Worm (Caenorhabditis elegans) whole organism, L1 larva: ENCODE data around the gene moe-3.

Experiments
- C04F5.9 ChIP-seq: sonication (generic microtip); optimal IDR thresholded peaks from 2 replicates; lab custom pipeline; 2016; ENCODE audit warnings: missing genetic modification characterization, missing compliant biosample characterization
- C16A3.4 ChIP-seq: fragments of 150-350 bp; optimal IDR thresholded peaks from 2 replicates; lab custom pipeline; 2014; ENCODE audit warnings: missing biosample characterization, missing genetic modification characterization
- F16B12.6 ChIP-seq: fragments of 150-350 bp; optimal IDR thresholded peaks from 2 replicates; lab custom pipeline; 2014; ENCODE audit warnings: missing biosample characterization, missing genetic modification characterization
- ama-1 ChIP-seq: fragments of 150-350 bp; optimal IDR thresholded peaks from 2 replicates; lab custom pipeline; 2014
- blmp-1 ChIP-seq: fragments of 150-350 bp; optimal IDR thresholded peaks from 2 replicates; lab custom pipeline; 2014; ENCODE audit warnings: missing biosample characterization, missing genetic modification characterization
- ceh-82 ChIP-seq, 3 experiments: fragments of 150-350 bp in 1 of 3; sonication (generic microtip) in 2 of 3; optimal IDR thresholded peaks; 2 replicates each; lab custom pipeline; 2014 to 2017; ENCODE audit warnings: missing biosample characterization in 3 of 3, missing genetic modification characterization in 3 of 3
- ceh-90 ChIP-seq: sonication (generic microtip); optimal IDR thresholded peaks from 2 replicates; lab custom pipeline; 2016; ENCODE audit warnings: missing genetic modification characterization, missing compliant biosample characterization
- ces-1 ChIP-seq: fragments of 150-350 bp; optimal IDR thresholded peaks from 2 replicates; lab custom pipeline; 2014; ENCODE audit warnings: missing biosample characterization, missing genetic modification reagents, missing genetic modification characterization
- dpl-1 ChIP-seq, 3 experiments: fragments of 150-350 bp in 2 of 3; sonication (generic microtip) in 1 of 3; optimal IDR thresholded peaks; 2 replicates each; lab custom pipeline; 2014 to 2017; ENCODE audit warnings: missing biosample characterization in 3 of 3, missing genetic modification characterization in 3 of 3, missing genetic modification reagents in 3 of 3
- dsc-1 ChIP-seq: sonication (generic microtip); optimal IDR thresholded peaks from 2 replicates; lab custom pipeline; 2016; ENCODE audit warnings: mild to moderate bottlenecking, missing genetic modification characterization, missing compliant biosample characterization
- efl-1 ChIP-seq, 4 experiments: fragments of 150-350 bp; optimal IDR thresholded peaks in 3 of 4; peaks in 1 of 4; 1 replicate in 1 of 4; 2 replicates in 3 of 4; lab custom pipeline; 2014; ENCODE audit warnings: missing biosample characterization in 2 of 4, missing genetic modification characterization in 2 of 4, missing genetic modification reagents in 2 of 4
- egl-13 ChIP-seq: sonication (generic microtip); optimal IDR thresholded peaks from 2 replicates; lab custom pipeline; 2016; ENCODE audit warnings: missing genotype, missing genetic modification reagents, missing genetic modification characterization, missing compliant biosample characterization
- egl-27 ChIP-seq, 2 experiments: fragments of 150-350 bp in 1 of 2; sonication (generic microtip); optimal IDR thresholded peaks; 3 replicates each; lab custom pipeline; 2017 to 2018; ENCODE audit warnings: missing biosample characterization in 2 of 2, missing genetic modification characterization in 2 of 2, missing genetic modification reagents in 2 of 2
- elt-2 ChIP-seq: sonication (generic microtip); optimal IDR thresholded peaks from 2 replicates; lab custom pipeline; 2016; ENCODE audit warnings: missing genetic modification characterization, mild to moderate bottlenecking, inconsistent platforms, missing compliant biosample characterization, missing genetic modification reagents
- elt-3 ChIP-seq, 6 experiments: fragments of 150-350 bp in 1 of 6; sonication (generic microtip); optimal IDR thresholded peaks; 2 replicates each; lab custom pipeline; 2017 to 2018; ENCODE audit warnings: missing biosample characterization in 6 of 6, missing genetic modification characterization in 6 of 6, inconsistent platforms in 1 of 6
- ets-5 ChIP-seq: fragments of 200-800 bp; sonication (Bioruptor generic); IDR thresholded peaks from 2 replicates; pipeline ENCODE4 v1.3.6; 2022; ENCODE audit warnings: missing genetic modification characterization, missing compliant biosample characterization
- fkh-8 ChIP-seq: sonication (generic microtip); optimal IDR thresholded peaks from 2 replicates; lab custom pipeline; 2016; ENCODE audit warnings: mild to moderate bottlenecking, missing genetic modification characterization, missing compliant biosample characterization
- fos-1 ChIP-seq: fragments of 150-350 bp; optimal IDR thresholded peaks from 2 replicates; lab custom pipeline; 2014; ENCODE audit warnings: missing biosample characterization, missing genetic modification characterization
- hpl-2 ChIP-seq: fragments of 150-350 bp; optimal IDR thresholded peaks from 2 replicates; lab custom pipeline; 2014; ENCODE audit warnings: missing biosample characterization, missing genetic modification reagents, missing genetic modification characterization
- irx-1 ChIP-seq: sonication (generic microtip); optimal IDR thresholded peaks from 2 replicates; lab custom pipeline; 2016; ENCODE audit warnings: missing genetic modification characterization, missing compliant biosample characterization
- lin-13 ChIP-seq: fragments of 150-350 bp; optimal IDR thresholded peaks from 2 replicates; lab custom pipeline; 2014; ENCODE audit warnings: missing biosample characterization, missing genetic modification reagents, missing genetic modification characterization
- lin-14 ChIP-seq: fragments of 200-800 bp; sonication (Bioruptor generic); optimal IDR thresholded peaks from 2 replicates; lab custom pipeline; 2018; ENCODE audit warnings: mild to moderate bottlenecking, missing genetic modification characterization, moderate library complexity, missing compliant biosample characterization
- lin-35 ChIP-seq, 2 experiments: fragments of 150-350 bp; optimal IDR thresholded peaks; 2 replicates each; lab custom pipeline; 2014; ENCODE audit warnings: missing biosample characterization in 2 of 2, missing genetic modification characterization in 2 of 2, missing genetic modification reagents in 2 of 2
- lsy-2 ChIP-seq, 2 experiments: fragments of 150-350 bp; optimal IDR thresholded peaks; 2 replicates each; lab custom pipeline; 2014; ENCODE audit warnings: missing biosample characterization in 2 of 2, missing genetic modification characterization in 2 of 2
- mab-9 ChIP-seq: fragments of 200-800 bp; sonication (Bioruptor generic); IDR thresholded peaks from 2 replicates; pipeline ENCODE4 v1.3.6; 2022; ENCODE audit warnings: missing genetic modification reagents, missing genetic modification characterization, missing compliant biosample characterization
- mdl-1 ChIP-seq, 2 experiments: fragments of 150-350 bp; optimal IDR thresholded peaks; 2 replicates each; lab custom pipeline; 2014 to 2017; ENCODE audit warnings: missing biosample characterization in 2 of 2, missing genetic modification characterization in 2 of 2, inconsistent platforms in 1 of 2
- mef-2 ChIP-seq: fragments of 150-350 bp; optimal IDR thresholded peaks from 2 replicates; lab custom pipeline; 2014; ENCODE audit warnings: missing biosample characterization, missing genetic modification characterization
- nhr-19 ChIP-seq: fragments of 200-800 bp; sonication (Bioruptor generic); conservative IDR thresholded peaks from 2 replicates; pipeline ENCODE4 v1.3.6; 2022; ENCODE audit warnings: missing genetic modification characterization, missing compliant biosample characterization
- nhr-20 ChIP-seq: sonication (generic microtip); optimal IDR thresholded peaks from 2 replicates; lab custom pipeline; 2016; ENCODE audit warnings: mild to moderate bottlenecking, missing genetic modification characterization, missing compliant biosample characterization
- nhr-237 ChIP-seq: fragments of 150-350 bp; optimal IDR thresholded peaks from 2 replicates; lab custom pipeline; 2014; ENCODE audit warnings: missing biosample characterization, missing genetic modification characterization
- nhr-47 ChIP-seq: sonication (generic microtip); optimal IDR thresholded peaks from 2 replicates; lab custom pipeline; 2016; ENCODE audit warnings: mild to moderate bottlenecking, missing genetic modification characterization, moderate library complexity, missing compliant biosample characterization
- nhr-71 ChIP-seq: sonication (generic microtip); optimal IDR thresholded peaks from 2 replicates; lab custom pipeline; 2016; ENCODE audit warnings: mild to moderate bottlenecking, missing genetic modification characterization, moderate library complexity, missing compliant biosample characterization
- nhr-76 ChIP-seq: sonication (generic microtip); optimal IDR thresholded peaks from 2 replicates; lab custom pipeline; 2017; ENCODE audit warnings: missing biosample characterization, missing genetic modification characterization
- nhr-85 ChIP-seq: sonication (generic microtip); peaks from one replicate; lab custom pipeline; 2016; ENCODE audit warnings: missing genetic modification characterization, inconsistent platforms, missing compliant biosample characterization
- nhr-90 ChIP-seq: sonication (generic microtip); optimal IDR thresholded peaks from 2 replicates; lab custom pipeline; 2016; ENCODE audit warnings: mild to moderate bottlenecking, missing genetic modification characterization, missing compliant biosample characterization; ENCODE audit not compliant: poor library complexity
- pag-3 ChIP-seq: sonication (generic microtip); optimal IDR thresholded peaks from 2 replicates; lab custom pipeline; 2017; ENCODE audit warnings: missing genetic modification characterization, mild to moderate bottlenecking, missing compliant biosample characterization, antibody characterized with exemption, borderline replicate concordance; ENCODE audit not compliant: insufficient read depth
- rnt-1 ChIP-seq: sonication (generic microtip); optimal IDR thresholded peaks from 2 replicates; lab custom pipeline; 2016; ENCODE audit warnings: mild to moderate bottlenecking, missing genetic modification characterization, moderate library complexity, missing compliant biosample characterization
- skn-1 ChIP-seq: fragments of 150-350 bp; optimal IDR thresholded peaks from 2 replicates; lab custom pipeline; 2014; ENCODE audit warnings: missing biosample characterization, missing genetic modification characterization
- snpc-4 ChIP-seq: fragments of 150-350 bp; optimal IDR thresholded peaks from 2 replicates; lab custom pipeline; 2014; ENCODE audit warnings: missing biosample characterization, missing genetic modification characterization
- snu-23 ChIP-seq: sonication (generic microtip); optimal IDR thresholded peaks from 2 replicates; lab custom pipeline; 2016; ENCODE audit warnings: missing genetic modification characterization, missing compliant biosample characterization
- sptf-1 ChIP-seq: fragments of 150-350 bp; optimal IDR thresholded peaks from 2 replicates; lab custom pipeline; 2014; ENCODE audit warnings: missing biosample characterization, missing genetic modification characterization
- sup-37 ChIP-seq: fragments of 200-800 bp; sonication (Bioruptor generic); optimal IDR thresholded peaks from 2 replicates; lab custom pipeline; 2018; ENCODE audit warnings: mild to moderate bottlenecking, missing genetic modification characterization, missing compliant biosample characterization
- swsn-7 ChIP-seq: sonication (generic microtip); optimal IDR thresholded peaks from 2 replicates; lab custom pipeline; 2016; ENCODE audit warnings: missing genetic modification characterization, missing compliant biosample characterization
- tbx-2 ChIP-seq: sonication (generic microtip); optimal IDR thresholded peaks from 2 replicates; lab custom pipeline; 2016; ENCODE audit warnings: missing genetic modification characterization, missing compliant biosample characterization
- unc-130 ChIP-seq: fragments of 150-350 bp; optimal IDR thresholded peaks from 2 replicates; lab custom pipeline; 2017; ENCODE audit warnings: missing biosample characterization, missing genetic modification characterization, inconsistent platforms
- unc-62 ChIP-seq: fragments of 150-350 bp; optimal IDR thresholded peaks from 2 replicates; lab custom pipeline; 2014; ENCODE audit warnings: missing biosample characterization, missing genetic modification reagents, missing genetic modification characterization
- vab-15 ChIP-seq: sonication (generic microtip); optimal IDR thresholded peaks from 2 replicates; lab custom pipeline; 2017; ENCODE audit warnings: missing genotype, mild to moderate bottlenecking, missing genetic modification characterization, missing compliant biosample characterization
- ztf-4 ChIP-seq: fragments of 150-350 bp; optimal IDR thresholded peaks from 2 replicates; lab custom pipeline; 2014; ENCODE audit warnings: missing biosample characterization, missing genetic modification characterization

moe-3 gene

DNA sequence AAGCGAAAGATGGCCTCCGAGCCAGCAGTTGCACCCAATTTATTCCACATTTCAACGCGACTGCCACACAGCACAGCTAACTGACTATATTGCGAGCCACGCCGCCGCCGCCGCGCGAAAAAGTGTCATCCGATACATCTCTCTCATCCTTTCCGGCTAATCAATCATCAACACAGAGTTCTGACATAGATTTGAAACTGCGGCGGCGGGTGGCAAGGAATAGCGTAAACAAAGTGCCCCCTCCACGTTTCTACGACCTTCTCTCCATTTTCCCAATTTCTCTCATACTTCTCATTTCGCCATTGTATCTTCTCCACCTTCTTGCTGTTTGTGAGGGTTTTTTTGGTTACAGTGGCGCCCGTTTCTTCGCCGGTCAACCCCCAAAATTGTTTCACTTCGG lies 23.8 kb upstream of the moe-3 start:
- peak; percentile 63 for TF ChIP-seq blmp-1 (tag; lab: Kevin White, UChicago)
- no peak for TF ChIP-seq ama-1 (lab: Kevin White, UChicago)
- TF ChIP-seq nhr-47 (tag; lab: Kevin White, UChicago), result peak; percentile 5
- peak; percentile 25 for TF ChIP-seq tbx-2 (tag; lab: Kevin White, UChicago)
- no peak for TF ChIP-seq nhr-76
- peak in 2 of 3 experiments; percentile 22 to 32 for TF ChIP-seq dpl-1 (GFP tag; optimal IDR thresholded peaks at IDR 0.05; lab: Kevin White, UChicago)
- peak; percentile 23 for TF ChIP-seq swsn-7 (tag; lab: Kevin White, UChicago)
- TF ChIP-seq dsc-1, result no peak
- no peak for TF ChIP-seq vab-15
- TF ChIP-seq nhr-85 (tag; lab: Kevin White, UChicago), result peak; percentile 74
- TF ChIP-seq elt-3 (tag; optimal IDR thresholded peaks at IDR 0.05; lab: Kevin White, UChicago), result peak in 1 of 6 experiments; percentile 27
- TF ChIP-seq nhr-71, result peak; percentile 56
- peak; percentile 37 for TF ChIP-seq nhr-90 (tag; lab: Kevin White, UChicago)
- TF ChIP-seq lin-14 (GFP tag; lab: Kevin White, UChicago), result peak; percentile 92
- TF ChIP-seq snu-23, result peak; percentile 61
- TF ChIP-seq egl-27 (tag; optimal IDR thresholded peaks at IDR 0.05; lab: Kevin White, UChicago), result no peak
- TF ChIP-seq rnt-1, result peak; percentile 41
- TF ChIP-seq mdl-1 (tag; optimal IDR thresholded peaks at IDR 0.05; lab: Kevin White, UChicago), result peak in 1 of 2 experiments; percentile 64
- TF ChIP-seq snpc-4 (tag; lab: Kevin White, UChicago), result peak; percentile 5
- peak; percentile 18 for TF ChIP-seq unc-130 (tag; lab: Kevin White, UChicago)
- TF ChIP-seq ceh-82 (tag; optimal IDR thresholded peaks at IDR 0.05; lab: Kevin White, UChicago), result peak in 1 of 3 experiments; percentile 1
- TF ChIP-seq lsy-2 (tag; optimal IDR thresholded peaks at IDR 0.05; lab: Kevin White, UChicago), result peak in 1 of 2 experiments; percentile 28
- TF ChIP-seq irx-1 (tag; lab: Kevin White, UChicago), result peak; percentile 25
- peak; percentile 46 for TF ChIP-seq nhr-20
- peak; percentile 65 for TF ChIP-seq pag-3 (tag; lab: Kevin White, UChicago)
- no peak for TF ChIP-seq fos-1
- TF ChIP-seq efl-1 (optimal IDR thresholded peaks at IDR 0.05; lab: Kevin White, UChicago), result peak in 1 of 2 experiments; percentile 27
- TF ChIP-seq efl-1 (GFP tag; optimal IDR thresholded peaks at IDR 0.05 in 1 of 2; lab: Kevin White, UChicago), result peak; percentile 41 to 94
- TF ChIP-seq nhr-19 (GFP tag; lab: Robert Waterston, UW), result peak; percentile 25; the same call in 1 of the 2 replicates
- peak; percentile 35 to 41 for TF ChIP-seq lin-35 (GFP tag; optimal IDR thresholded peaks at IDR 0.05; lab: Kevin White, UChicago)

DNA sequence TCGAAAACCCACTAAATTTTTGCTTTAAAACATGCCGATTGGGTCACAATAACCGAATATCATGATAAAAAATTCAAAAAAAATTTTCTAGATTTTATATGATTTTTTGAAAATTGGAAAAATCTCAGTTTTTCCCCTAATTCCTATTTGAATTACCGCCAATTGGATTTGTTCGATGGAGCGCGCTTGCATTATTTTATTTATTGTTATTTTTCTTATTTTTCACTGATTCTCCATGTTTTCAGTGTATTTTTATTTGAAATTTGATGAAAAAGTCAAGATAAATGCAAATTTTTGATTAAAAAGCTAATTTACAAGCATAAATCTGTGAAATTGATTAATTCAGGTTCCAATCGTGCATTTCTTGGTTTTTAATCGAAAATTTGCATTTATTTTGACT lies 22.6 kb upstream of the moe-3 start:
- peak in 1 of 3 experiments; percentile 3 for TF ChIP-seq dpl-1 (GFP tag; optimal IDR thresholded peaks at IDR 0.05; lab: Kevin White, UChicago)
- TF ChIP-seq efl-1 (optimal IDR thresholded peaks at IDR 0.05; lab: Kevin White, UChicago), result no peak
- peak; percentile 48 to 94 for TF ChIP-seq efl-1 (GFP tag; optimal IDR thresholded peaks at IDR 0.05 in 1 of 2; lab: Kevin White, UChicago)
- TF ChIP-seq nhr-85 (tag; lab: Kevin White, UChicago), result no peak

DNA sequence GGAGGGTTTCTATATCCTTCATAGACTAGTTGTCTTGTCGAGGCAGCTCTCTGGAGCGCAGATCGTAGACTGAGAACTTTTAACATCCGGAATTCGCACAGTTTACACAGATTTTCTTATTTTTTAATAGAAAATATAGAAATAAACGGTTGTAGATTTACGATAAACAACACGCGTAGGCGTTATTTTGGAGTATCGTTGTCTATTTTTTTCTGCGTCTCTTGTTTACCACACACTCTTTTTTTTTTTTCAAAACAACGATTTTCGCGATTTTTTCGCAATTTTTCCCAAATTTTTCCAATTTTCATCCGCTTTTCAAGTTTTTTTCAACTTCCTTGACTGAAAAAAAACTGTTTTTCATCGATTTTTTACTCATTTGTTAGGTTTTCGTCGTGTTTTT lies 21.7 kb upstream of the moe-3 start, which contains the start of gene mecr-1:
Gene mecr-1 (minus strand): TSS at position 127 of the 400 bp plus-strand sequence.
- no peak for TF ChIP-seq egl-13 (tag; lab: Kevin White, UChicago)
- TF ChIP-seq nhr-76, result no peak
- no peak for TF ChIP-seq sptf-1
- TF ChIP-seq C04F5.9 (tag; lab: Kevin White, UChicago), result no peak
- no peak for TF ChIP-seq nhr-237 (tag; lab: Kevin White, UChicago)
- peak; percentile 15 for TF ChIP-seq fkh-8 (tag; lab: Kevin White, UChicago)
- peak; percentile 8 for TF ChIP-seq F16B12.6 (tag; lab: Kevin White, UChicago)
- TF ChIP-seq nhr-90 (tag; lab: Kevin White, UChicago), result peak; percentile 5
- TF ChIP-seq ets-5, result no peak
- no peak for TF ChIP-seq blmp-1 (tag; lab: Kevin White, UChicago)
- TF ChIP-seq sup-37, result no peak
- peak; percentile 4 for TF ChIP-seq swsn-7 (tag; lab: Kevin White, UChicago)
- peak; percentile 17 for TF ChIP-seq lin-13 (GFP tag; lab: Kevin White, UChicago)
- no peak for TF ChIP-seq C16A3.4
- no peak for TF ChIP-seq mab-9 (GFP tag; lab: Robert Waterston, UW)
- no peak for TF ChIP-seq ces-1 (GFP tag; lab: Kevin White, UChicago)
- no peak for TF ChIP-seq ceh-90 (tag; lab: Kevin White, UChicago)
- TF ChIP-seq hpl-2 (GFP tag; lab: Kevin White, UChicago), result no peak
- no peak for TF ChIP-seq egl-27 (tag; optimal IDR thresholded peaks at IDR 0.05; lab: Kevin White, UChicago)
- TF ChIP-seq skn-1 (tag; lab: Kevin White, UChicago), result peak; percentile 32
- TF ChIP-seq unc-62, result no peak
- TF ChIP-seq mef-2, result no peak
- peak; percentile 63 for TF ChIP-seq snu-23
- no peak for TF ChIP-seq elt-2 (tag; lab: Kevin White, UChicago)
- TF ChIP-seq vab-15, result no peak
- TF ChIP-seq tbx-2 (tag; lab: Kevin White, UChicago), result peak; percentile 51
- TF ChIP-seq ztf-4 (tag; lab: Kevin White, UChicago), result no peak
- no peak for TF ChIP-seq ama-1 (lab: Kevin White, UChicago)
